Worm (Caenorhabditis elegans): ENCODE measurements around the gene C09B9.1.

Gene C09B9.1

DNA sequence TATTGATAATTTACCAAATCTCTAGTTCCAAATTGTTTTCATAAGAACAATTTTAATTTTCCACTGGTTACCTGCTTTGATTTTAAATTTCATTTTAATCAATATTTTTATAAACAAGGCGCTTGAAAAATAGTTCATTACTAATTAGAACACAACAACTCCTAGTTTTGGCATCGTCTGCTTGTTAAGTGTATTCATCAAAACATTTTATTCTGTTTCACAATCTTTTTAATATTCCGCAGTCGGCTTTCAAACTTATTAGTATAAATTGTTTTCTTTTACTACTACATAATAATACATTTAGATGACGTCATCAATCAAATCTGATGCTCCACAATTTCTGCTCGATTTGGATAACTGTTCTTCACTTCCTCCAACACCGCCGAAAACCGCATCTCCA, 35.1 kb upstream of the C09B9.1 start, which contains the start of gene pes-1:
Gene pes-1 (plus strand): TSS at position 301 of the 400 bp plus-strand sequence.
- TF ChIP-seq ztf-4 (tag; optimal IDR thresholded peaks at IDR 0.05) (no peak), zip-4 (GFP tag; optimal IDR thresholded peaks at IDR 0.05) (no peak), pqm-1 (tag; optimal IDR thresholded peaks at IDR 0.05) (no peak), xbp-1 (tag; optimal IDR thresholded peaks at IDR 0.05) (no peak), dsc-1 (tag; optimal IDR thresholded peaks at IDR 0.05) (no peak), unc-130 (tag; optimal IDR thresholded peaks at IDR 0.05) (no peak), ces-1 (GFP tag; optimal IDR thresholded peaks at IDR 0.05) (no peak), nhr-77 (tag; optimal IDR thresholded peaks at IDR 0.05) (no peak), C16A3.4 (tag; optimal IDR thresholded peaks at IDR 0.05) (no peak), ets-5 (GFP tag; IDR thresholded peaks at IDR 0.05) (no peak), snpc-4 (tag; optimal IDR thresholded peaks at IDR 0.05) (no peak)

ce11 chrIV:5005154-5005553, 32.4 kb upstream of the C09B9.1 start:
- TF ChIP-seq zip-4 (GFP tag; optimal IDR thresholded peaks at IDR 0.05): no peak
- TF ChIP-seq nhr-77 (tag; optimal IDR thresholded peaks at IDR 0.05): no peak
- TF ChIP-seq pqm-1 (tag; optimal IDR thresholded peaks at IDR 0.05): no peak
- TF ChIP-seq unc-86 (tag; optimal IDR thresholded peaks at IDR 0.05): no peak
- TF ChIP-seq ceh-63 (GFP tag; optimal IDR thresholded peaks at IDR 0.05): no peak
- TF ChIP-seq ceh-82 (tag; optimal IDR thresholded peaks at IDR 0.05): no peak
- TF ChIP-seq skn-1 (tag; optimal IDR thresholded peaks at IDR 0.05): no peak
- TF ChIP-seq pax-3 (tag; optimal IDR thresholded peaks at IDR 0.05): no peak
- TF ChIP-seq nhr-20 (tag; optimal IDR thresholded peaks at IDR 0.05): no peak
- TF ChIP-seq ceh-90 (tag; optimal IDR thresholded peaks at IDR 0.05): no peak
- TF ChIP-seq jun-1 (tag; optimal IDR thresholded peaks at IDR 0.05): no peak
- TF ChIP-seq elt-2 (tag; optimal IDR thresholded peaks at IDR 0.05): no peak
- no peak for TF ChIP-seq mab-9 (GFP tag; IDR thresholded peaks at IDR 0.05)

DNA sequence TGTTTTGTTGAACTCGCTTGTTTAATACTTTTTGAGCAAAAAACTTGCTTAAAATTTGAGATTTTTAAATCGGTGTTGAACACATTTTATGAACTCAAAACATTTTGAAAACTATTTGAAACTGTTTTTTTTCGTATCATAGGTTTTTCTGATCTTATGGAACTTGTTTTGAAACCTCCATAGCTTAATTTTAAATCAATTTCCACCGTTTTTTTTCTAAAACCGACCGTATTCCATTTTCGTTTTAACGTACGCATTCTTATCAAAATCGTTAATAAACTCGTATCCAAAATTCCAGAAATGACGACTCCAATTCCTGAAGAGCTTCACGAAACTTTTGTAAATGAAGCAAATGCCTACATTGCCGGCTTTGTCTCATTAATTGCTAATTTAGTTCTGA, 29.2 kb upstream of the C09B9.1 start, which contains the start of gene srm-2:
Gene srm-2 (plus strand): TSS at position 301 of the 400 bp plus-strand sequence.
- TF ChIP-seq fkh-10 (GFP tag; optimal IDR thresholded peaks at IDR 0.05): no peak
- no peak for TF ChIP-seq F16B12.6 (tag; optimal IDR thresholded peaks at IDR 0.05)
- no peak for TF ChIP-seq dsc-1 (tag; optimal IDR thresholded peaks at IDR 0.05)
- TF ChIP-seq ceh-90 (tag; optimal IDR thresholded peaks at IDR 0.05): no peak
- no peak for TF ChIP-seq blmp-1 (tag; optimal IDR thresholded peaks at IDR 0.05)
- TF ChIP-seq egl-27 (tag; optimal IDR thresholded peaks at IDR 0.05): no peak
- no peak for TF ChIP-seq ama-1 (optimal IDR thresholded peaks at IDR 0.05)
- no peak for TF ChIP-seq grh-1 (GFP tag; IDR thresholded peaks at IDR 0.05)
- TF ChIP-seq ets-5 (GFP tag; IDR thresholded peaks at IDR 0.05): no peak
- no peak for TF ChIP-seq efl-3 (GFP tag; optimal IDR thresholded peaks at IDR 0.05)
- TF ChIP-seq unc-130 (tag; optimal IDR thresholded peaks at IDR 0.05): no peak
- no peak for TF ChIP-seq mdl-1 (tag; optimal IDR thresholded peaks at IDR 0.05)
- no peak for TF ChIP-seq xbp-1 (tag; optimal IDR thresholded peaks at IDR 0.05)
- TF ChIP-seq snpc-4 (tag; optimal IDR thresholded peaks at IDR 0.05): no peak

DNA sequence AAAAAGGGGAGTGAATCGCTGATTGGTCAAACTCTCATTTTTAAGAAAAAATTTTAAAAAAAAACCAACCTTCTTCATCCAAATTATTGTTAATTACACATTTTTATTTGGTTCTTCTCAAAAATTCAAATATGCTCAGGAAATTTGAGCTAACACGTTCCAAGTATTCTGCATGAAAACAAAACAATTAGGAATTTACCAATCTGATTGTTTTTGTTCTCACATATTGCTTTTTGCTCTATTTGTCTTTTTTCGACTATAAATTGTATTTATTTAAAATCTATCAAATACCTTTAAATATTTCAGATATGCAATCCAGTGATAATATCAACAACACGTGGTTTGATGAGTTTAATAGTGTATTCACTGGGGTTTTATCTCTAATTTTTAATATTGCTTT, 25.3 kb upstream of the C09B9.1 start, which contains the start of gene srm-1:
Gene srm-1 (plus strand): TSS at position 301 of the 400 bp plus-strand sequence.
- TF ChIP-seq pag-3 (tag; optimal IDR thresholded peaks at IDR 0.05; ENCODE audit: borderline replicate concordance, insufficient read depth): no peak
- TF ChIP-seq nhr-12 (tag; optimal IDR thresholded peaks at IDR 0.05): no peak
- no peak for TF ChIP-seq mef-2 (tag; optimal IDR thresholded peaks at IDR 0.05)
- no peak for TF ChIP-seq elt-3 (tag; optimal IDR thresholded peaks at IDR 0.05)
- no peak for TF ChIP-seq mab-9 (GFP tag; IDR thresholded peaks at IDR 0.05)
- no peak for TF ChIP-seq nhr-20 (tag; optimal IDR thresholded peaks at IDR 0.05)
- no peak for TF ChIP-seq ztf-11 (tag; optimal IDR thresholded peaks at IDR 0.05)
- no peak for TF ChIP-seq nhr-85 (tag)
- no peak for TF ChIP-seq hlh-4 (tag; optimal IDR thresholded peaks at IDR 0.05)
- no peak for TF ChIP-seq irx-1 (tag; optimal IDR thresholded peaks at IDR 0.05)
- no peak for TF ChIP-seq nhr-77 (tag; optimal IDR thresholded peaks at IDR 0.05)
- TF ChIP-seq nhr-47 (tag; optimal IDR thresholded peaks at IDR 0.05): no peak
- no peak for TF ChIP-seq ceh-88 (GFP tag; IDR thresholded peaks at IDR 0.05)
- no peak for TF ChIP-seq xbp-1 (tag; optimal IDR thresholded peaks at IDR 0.05)
- TF ChIP-seq C34B4.2 (tag; optimal IDR thresholded peaks at IDR 0.05): no peak
- TF ChIP-seq lin-13 (GFP tag; optimal IDR thresholded peaks at IDR 0.05): no peak
- TF ChIP-seq aha-1 (tag; optimal IDR thresholded peaks at IDR 0.05): no peak
- TF ChIP-seq egl-27 (tag; optimal IDR thresholded peaks at IDR 0.05): no peak
- TF ChIP-seq efl-3 (GFP tag; optimal IDR thresholded peaks at IDR 0.05): no peak

All from whole organism, L1 larva.